Fruit fly (Drosophila melanogaster) whole organism, embryonic: ENCODE measurements around the gene Ufl1.
A peak's percentile ranks its signal among the peaks of the same experiment; 100 is the strongest.

Source experiments
- Awh ChIP-seq: fragments of 200-800 bp; sonication (Bioruptor generic); IDR thresholded peaks from 2 replicates; pipeline ENCODE4, ENCODE4 v1.3.6; 2022; ENCODE audit warnings: missing biosample characterization, missing genetic modification characterization
- BEAF-32 ChIP-seq: fragments of 200-800 bp; sonication (Bioruptor generic); optimal IDR thresholded peaks from 3 replicates; lab custom pipeline; 2017; ENCODE audit warnings: missing biosample characterization, missing genetic modification characterization, mild to moderate bottlenecking, moderate library complexity, missing genetic modification reagents
- CG1233 ChIP-seq: fragments of 200-800 bp; sonication (Bioruptor generic); optimal IDR thresholded peaks from 4 replicates; lab custom pipeline; 2018; ENCODE audit warnings: missing biosample characterization, mild to moderate bottlenecking, missing genetic modification characterization
- CG12744 ChIP-seq: fragments of 200-800 bp; sonication (Bioruptor generic); optimal IDR thresholded peaks from 2 replicates; lab custom pipeline; 2016; ENCODE audit warnings: missing biosample characterization, missing genetic modification characterization
- CG12769 ChIP-seq: fragments of 200-800 bp; sonication (Bioruptor generic); optimal IDR thresholded peaks from 2 replicates; lab custom pipeline; 2019; ENCODE audit warnings: missing biosample characterization, mild to moderate bottlenecking, missing genetic modification characterization, moderate library complexity
- CG14710 ChIP-seq: fragments of 200-800 bp; sonication (Bioruptor generic); optimal IDR thresholded peaks from 3 replicates; lab custom pipeline; 2019; ENCODE audit warnings: missing biosample characterization, mild to moderate bottlenecking, missing genetic modification characterization, moderate library complexity
- CG15601 ChIP-seq: fragments of 200-800 bp; sonication (Bioruptor generic); optimal IDR thresholded peaks from 3 replicates; lab custom pipeline; 2019; ENCODE audit warnings: missing biosample characterization, mild to moderate bottlenecking, missing genetic modification characterization, moderate library complexity
- CG17361 ChIP-seq: fragments of 200-800 bp; sonication (Bioruptor generic); IDR thresholded peaks from 3 replicates; pipeline ENCODE4 v1.3.6; 2022; ENCODE audit warnings: missing biosample characterization, missing genetic modification characterization
- CG30020 ChIP-seq: fragments of 200-800 bp; optimal IDR thresholded peaks from 2 replicates; lab custom pipeline; 2019; ENCODE audit warnings: missing biosample characterization, mild to moderate bottlenecking, missing genetic modification characterization, moderate library complexity
- CG3847 ChIP-seq: fragments of 200-800 bp; sonication (Bioruptor generic); IDR thresholded peaks from 2 replicates; pipeline ENCODE4 v1.3.6; 2022; ENCODE audit warnings: missing biosample characterization, missing genetic modification characterization
- CG4328 ChIP-seq: fragments of 200-800 bp; sonication (Bioruptor generic); optimal IDR thresholded peaks from 3 replicates; lab custom pipeline; 2017; ENCODE audit warnings: missing biosample characterization, missing genetic modification reagents, missing genetic modification characterization
- CG5953 ChIP-seq: fragments of 200-800 bp; sonication (Bioruptor generic); IDR thresholded peaks from 2 replicates; pipeline ENCODE4 v1.3.6; 2022; ENCODE audit warnings: missing biosample characterization, missing genetic modification characterization
- CG6175 ChIP-seq: fragments of 200-800 bp; sonication (Bioruptor generic); IDR thresholded peaks from 3 replicates; pipeline ENCODE4 v1.3.6; 2022; ENCODE audit warnings: missing biosample characterization, missing genetic modification characterization
- CG6272 ChIP-seq: fragments of 200-800 bp; sonication (Bioruptor generic); IDR thresholded peaks from 2 replicates; pipeline ENCODE4 v1.3.6; 2022; ENCODE audit warnings: missing biosample characterization, missing genetic modification characterization
- CG6683 ChIP-seq: fragments of 200-800 bp; sonication (Bioruptor generic); optimal IDR thresholded peaks from 2 replicates; lab custom pipeline; 2017; ENCODE audit warnings: missing biosample characterization, mild to moderate bottlenecking, missing genetic modification characterization, missing genetic modification reagents
- CG6765 ChIP-seq: fragments of 200-800 bp; sonication (Bioruptor generic); optimal IDR thresholded peaks from 3 replicates; lab custom pipeline; 2017; ENCODE audit warnings: missing biosample characterization, mild to moderate bottlenecking, missing genetic modification characterization
- CG6813 ChIP-seq: fragments of 200-800 bp; sonication (Bioruptor generic); optimal IDR thresholded peaks from 2 replicates; lab custom pipeline; 2017; ENCODE audit warnings: missing biosample characterization, missing genetic modification characterization, mild to moderate bottlenecking, moderate library complexity, missing genetic modification reagents
- CG7556 ChIP-seq: fragments of 200-800 bp; sonication (Bioruptor generic); optimal IDR thresholded peaks from 2 replicates; lab custom pipeline; 2017; ENCODE audit warnings: missing biosample characterization, mild to moderate bottlenecking, missing genetic modification characterization
- CG7987 ChIP-seq: fragments of 200-800 bp; sonication (Bioruptor generic); optimal IDR thresholded peaks from 2 replicates; lab custom pipeline; 2018; ENCODE audit warnings: missing biosample characterization, mild to moderate bottlenecking, missing genetic modification characterization, moderate library complexity
- D ChIP-seq, 2 experiments: fragments of 200-800 bp in 1 of 2; fragments of >200 bp in 1 of 2; sonication (Bioruptor generic) in 1 of 2; optimal IDR thresholded peaks; 2 replicates in 1 of 2; 3 replicates in 1 of 2; lab custom pipeline; 2017; ENCODE audit warnings: mild to moderate bottlenecking in 1 of 2, missing biosample characterization in 1 of 2, missing genetic modification characterization in 1 of 2, missing genetic modification reagents in 1 of 2
- D19A ChIP-seq: fragments of 200-800 bp; optimal IDR thresholded peaks from 3 replicates; lab custom pipeline; 2019; ENCODE audit warnings: missing biosample characterization, mild to moderate bottlenecking, missing genetic modification characterization, moderate library complexity
- D19B ChIP-seq: fragments of 200-800 bp; sonication (Bioruptor generic); optimal IDR thresholded peaks from 2 replicates; lab custom pipeline; 2017; ENCODE audit warnings: missing biosample characterization, mild to moderate bottlenecking, missing genetic modification characterization
- Eip74EF ChIP-seq, 2 experiments: fragments of 200-800 bp in 1 of 2; fragments of >200 bp in 1 of 2; sonication (Bioruptor generic) in 1 of 2; optimal IDR thresholded peaks; 2 replicates each; lab custom pipeline; 2017 to 2019; ENCODE audit warnings: missing biosample characterization in 2 of 2, missing genetic modification characterization in 2 of 2, mild to moderate bottlenecking in 1 of 2, moderate library complexity in 1 of 2
- Fer1 ChIP-seq: fragments of 200-800 bp; sonication (Bioruptor generic); optimal IDR thresholded peaks from 2 replicates; lab custom pipeline; 2017; ENCODE audit warnings: missing biosample characterization, mild to moderate bottlenecking, missing genetic modification characterization
- H2.0 ChIP-seq: fragments of 200-800 bp; sonication (Bioruptor generic); IDR thresholded peaks from 2 replicates; pipeline ENCODE4 v1.3.6; 2022; ENCODE audit warnings: missing biosample characterization, missing genetic modification characterization
- Hand ChIP-seq: fragments of 200-800 bp; sonication (Bioruptor generic); optimal IDR thresholded peaks from 2 replicates; lab custom pipeline; 2017; ENCODE audit warnings: mild to moderate bottlenecking, missing biosample characterization, missing genetic modification reagents, missing genetic modification characterization
- MTF-1 ChIP-seq: fragments of 200-800 bp; sonication (Bioruptor generic); optimal IDR thresholded peaks from 2 replicates; lab custom pipeline; 2018; ENCODE audit warnings: missing biosample characterization, mild to moderate bottlenecking, missing genetic modification characterization, borderline replicate concordance
- Mrtf ChIP-seq: fragments of 200-800 bp; sonication (Bioruptor generic); IDR thresholded peaks from 3 replicates; pipeline ENCODE4 v1.3.6; 2022; ENCODE audit warnings: missing biosample characterization, missing genetic modification characterization
- Optix ChIP-seq: fragments of 200-800 bp; sonication (Bioruptor generic); IDR thresholded peaks from 3 replicates; pipeline ENCODE4 v1.3.6; 2022; ENCODE audit warnings: missing biosample characterization, missing genetic modification characterization
- Poxn ChIP-seq: fragments of 200-800 bp; sonication (Bioruptor generic); IDR thresholded peaks from 2 replicates; pipeline ENCODE4 v1.3.6; 2022; ENCODE audit warnings: missing biosample characterization, missing genetic modification characterization
- Xrp1 ChIP-seq: fragments of 200-800 bp; sonication (Bioruptor generic); IDR thresholded peaks from 2 replicates; pipeline ENCODE4 v1.3.6; 2022; ENCODE audit warnings: missing biosample characterization, missing genetic modification characterization
- btn ChIP-seq: fragments of 200-800 bp; sonication (Bioruptor generic); optimal IDR thresholded peaks from 2 replicates; lab custom pipeline; 2016; ENCODE audit warnings: missing biosample characterization, missing genetic modification characterization
- crc ChIP-seq: fragments of 200-800 bp; sonication (Bioruptor generic); optimal IDR thresholded peaks from 2 replicates; lab custom pipeline; 2016; ENCODE audit warnings: missing biosample characterization, missing genetic modification characterization
- crp ChIP-seq, 2 experiments: fragments of 200-800 bp; sonication (Bioruptor generic); optimal IDR thresholded peaks; 2 replicates in 1 of 2; 3 replicates in 1 of 2; lab custom pipeline; 2017; ENCODE audit warnings: missing biosample characterization in 2 of 2, missing genetic modification characterization in 2 of 2, mild to moderate bottlenecking in 1 of 2, moderate library complexity in 1 of 2
- disco-r ChIP-seq: fragments of 200-800 bp; sonication (Bioruptor generic); optimal IDR thresholded peaks from 2 replicates; lab custom pipeline; 2016; ENCODE audit warnings: missing biosample characterization, missing genetic modification characterization
- fu2 ChIP-seq: fragments of 200-800 bp; sonication (Bioruptor generic); optimal IDR thresholded peaks from 2 replicates; lab custom pipeline; 2016; ENCODE audit warnings: missing biosample characterization, missing genetic modification characterization
- grau ChIP-seq: fragments of 200-800 bp; optimal IDR thresholded peaks from 3 replicates; lab custom pipeline; 2019; ENCODE audit warnings: missing biosample characterization, mild to moderate bottlenecking, missing genetic modification characterization, moderate library complexity
- h ChIP-seq: fragments of >200 bp; optimal IDR thresholded peaks from 2 replicates; lab custom pipeline; 2017
- hbn ChIP-seq: fragments of 200-800 bp; sonication (Bioruptor generic); IDR thresholded peaks from 2 replicates; pipeline ENCODE4 v1.3.6; 2022; ENCODE audit warnings: missing biosample characterization, missing genetic modification characterization; ENCODE audit not compliant: partially characterized antibody
- hkb ChIP-seq, 2 experiments: fragments of 200-800 bp in 1 of 2; fragments of >200 bp in 1 of 2; sonication (Bioruptor generic) in 1 of 2; IDR thresholded peaks in 1 of 2; optimal IDR thresholded peaks in 1 of 2; 2 replicates each; pipeline versions ENCODE4 v1.3.6 to Lab custom; 2017 to 2022; ENCODE audit warnings: missing biosample characterization in 1 of 2, missing genetic modification characterization in 1 of 2
- jumu ChIP-seq: fragments of 200-800 bp; sonication (Bioruptor generic); optimal IDR thresholded peaks from 3 replicates; lab custom pipeline; 2016; ENCODE audit warnings: missing biosample characterization, missing genetic modification characterization
- kni ChIP-seq: fragments of 200-800 bp; sonication (Bioruptor generic); optimal IDR thresholded peaks from 3 replicates; lab custom pipeline; 2017; ENCODE audit warnings: mild to moderate bottlenecking, missing biosample characterization, missing genetic modification reagents, missing genetic modification characterization
- nom ChIP-seq: fragments of 200-800 bp; sonication (Bioruptor generic); optimal IDR thresholded peaks from 2 replicates; lab custom pipeline; 2017; ENCODE audit warnings: missing biosample characterization, missing genetic modification characterization, mild to moderate bottlenecking, moderate library complexity, missing genetic modification reagents
- oc ChIP-seq: fragments of 200-800 bp; sonication (Bioruptor generic); optimal IDR thresholded peaks from 2 replicates; lab custom pipeline; 2018; ENCODE audit warnings: missing biosample characterization, mild to moderate bottlenecking, missing genetic modification characterization, moderate library complexity
- pnt ChIP-seq: fragments of 200-800 bp; sonication (Bioruptor generic); optimal IDR thresholded peaks from 3 replicates; lab custom pipeline; 2016; ENCODE audit warnings: missing biosample characterization, missing genetic modification characterization
- rib ChIP-seq: fragments of 200-800 bp; sonication (Bioruptor generic); IDR thresholded peaks from 2 replicates; pipeline ENCODE4 v1.3.6; 2022; ENCODE audit warnings: missing biosample characterization, missing genetic modification characterization
- trh ChIP-seq: fragments of 200-800 bp; sonication (Bioruptor generic); optimal IDR thresholded peaks from 2 replicates; lab custom pipeline; 2016; ENCODE audit warnings: missing biosample characterization, missing genetic modification characterization
- ttk ChIP-seq: fragments of 200-800 bp; sonication (Bioruptor generic); IDR thresholded peaks from 2 replicates; pipeline ENCODE4 v2.1.2; 2022; ENCODE audit warnings: missing biosample characterization, missing genetic modification characterization
- tup ChIP-seq: fragments of 200-800 bp; sonication (Bioruptor generic); optimal IDR thresholded peaks from 2 replicates; lab custom pipeline; 2016; ENCODE audit warnings: missing biosample characterization, mild to moderate bottlenecking, missing genetic modification characterization, moderate library complexity

The Ufl1 gene

dm6 chr3R:7081972-7082371 is 7.7 kb upstream of the Ufl1 start, which contains the start of gene Dpck (continued):
- TF ChIP-seq D (optimal IDR thresholded peaks at IDR 0.05; lab: Kevin White, UChicago) (no peak), D (GFP tag; optimal IDR thresholded peaks at IDR 0.05; lab: Kevin White, UChicago) (no peak), crc (GFP tag; lab: Kevin White, UChicago) (no peak), Optix (GFP tag; lab: Robert Waterston, UW) (no peak), CG6765 (GFP tag; lab: Kevin White, UChicago) (no peak), CG6683 (no peak), CG14710 (tag; lab: Kevin White, UChicago) (peak; percentile 45), kni (GFP tag; lab: Kevin White, UChicago) (peak; percentile 72), tup (GFP tag; lab: Kevin White, UChicago) (no peak), fu2 (GFP tag; lab: Kevin White, UChicago) (no peak), oc (tag; lab: Kevin White, UChicago) (no peak), disco-r (GFP tag; lab: Kevin White, UChicago) (no peak), CG7987 (GFP tag; lab: Kevin White, UChicago) (no peak), CG17361 (GFP tag; lab: Robert Waterston, UW) (0 out of 3 replicates have a peak, but pooled peaks have one; percentile 30), H2.0 (no peak), CG15601 (tag; lab: Kevin White, UChicago) (no peak), CG5953 (GFP tag; lab: Robert Waterston, UW) (no peak), rib (no peak), CG7556 (GFP tag; lab: Kevin White, UChicago) (no peak), Awh (GFP tag; lab: Robert Waterston, UW) (no peak), MTF-1 (no peak), h (lab: Kevin White, UChicago) (no peak), D19B (GFP tag; lab: Kevin White, UChicago) (no peak), D19A (no peak), Poxn (GFP tag; lab: Robert Waterston, UW) (no peak), CG12744 (GFP tag; lab: Kevin White, UChicago) (no peak), nom (peak; percentile 73), trh (GFP tag; lab: Kevin White, UChicago) (no peak), BEAF-32 (GFP tag; lab: Kevin White, UChicago) (peak; percentile 13), CG12769 (tag; lab: Kevin White, UChicago) (no peak), Mrtf (no peak), pnt (GFP tag; lab: Kevin White, UChicago) (no peak), Fer1 (peak; percentile 36), CG1233 (GFP tag; lab: Kevin White, UChicago) (peak; percentile 16), crp (GFP tag; optimal IDR thresholded peaks at IDR 0.05; lab: Kevin White, UChicago) (no peak), CG3847 (GFP tag; lab: Robert Waterston, UW) (0 out of 2 replicates have a peak, but pooled peaks have one; percentile 32), jumu (no peak), Hand (GFP tag; lab: Kevin White, UChicago) (no peak), hkb (optimal IDR thresholded peaks at IDR 0.05; lab: Kevin White, UChicago) (no peak), hkb (GFP tag; IDR thresholded peaks at IDR 0.05; lab: Robert Waterston, UW) (0 out of 2 replicates have a peak, but pooled peaks have one; percentile 21), hbn (GFP tag; lab: Robert Waterston, UW) (peak; percentile 36; the same call in 1 of the 2 replicates), CG4328 (no peak), CG30020 (tag; lab: Kevin White, UChicago) (peak; percentile 92), CG6175 (no peak), btn (GFP tag; lab: Kevin White, UChicago) (no peak), grau (tag; lab: Kevin White, UChicago) (peak; percentile 33), CG6813 (no peak), CG6272 (GFP tag; lab: Robert Waterston, UW) (no peak), Xrp1 (GFP tag; lab: Robert Waterston, UW) (no peak), Eip74EF (GFP tag; optimal IDR thresholded peaks at IDR 0.05; lab: Kevin White, UChicago) (peak in 1 of 2 experiments; percentile 12), ttk (GFP tag; lab: Robert Waterston, UW) (no peak)
